Worm (Caenorhabditis elegans) whole organism, L4 larva: ENCODE measurements around the gene jhdm-1.

Experiments
- F10B5.3 ChIP-seq: sonication (generic microtip); optimal IDR thresholded peaks from 2 replicates; lab custom pipeline; 2016; ENCODE audit warnings: mild to moderate bottlenecking, missing genetic modification characterization, missing compliant biosample characterization
- F49E8.2 ChIP-seq: sonication (generic microtip); optimal IDR thresholded peaks from 2 replicates; lab custom pipeline; 2016; ENCODE audit warnings: missing compliant biosample characterization, mild to moderate bottlenecking, missing genetic modification characterization, borderline replicate concordance
- R02D3.7 ChIP-seq: fragments of 150-350 bp; sonication (generic microtip); optimal IDR thresholded peaks from 3 replicates; lab custom pipeline; 2014; ENCODE audit warnings: missing biosample characterization, missing genetic modification characterization
- T20F7.1 ChIP-seq: fragments of 200-800 bp; sonication (Bioruptor generic); optimal IDR thresholded peaks from 2 replicates; lab custom pipeline; 2018; ENCODE audit warnings: mild to moderate bottlenecking, missing genetic modification characterization, missing compliant biosample characterization
- Y105C5A.15 ChIP-seq: fragments of 200-800 bp; sonication (Bioruptor generic); IDR thresholded peaks from 2 replicates; pipeline ENCODE4 v1.3.6; 2022; ENCODE audit warnings: missing genetic modification characterization, missing compliant biosample characterization
- Y5F2A.4 ChIP-seq: fragments of 200-800 bp; sonication (Bioruptor generic); optimal IDR thresholded peaks from 2 replicates; lab custom pipeline; 2018; ENCODE audit warnings: mild to moderate bottlenecking, missing genetic modification characterization, missing compliant biosample characterization
- aha-1 ChIP-seq: fragments of 150-350 bp; peaks from one replicate; lab custom pipeline; 2014; ENCODE audit warnings: missing biosample characterization, missing genetic modification characterization
- ama-1 ChIP-seq: fragments of 150-350 bp; optimal IDR thresholded peaks from 2 replicates; lab custom pipeline; 2014; ENCODE audit warnings: inconsistent platforms, mixed read lengths
- ceh-44 ChIP-seq: fragments of 200-800 bp; sonication (Bioruptor generic); IDR thresholded peaks from 2 replicates; pipeline ENCODE4 v1.3.6; 2022; ENCODE audit warnings: missing genetic modification reagents, missing genetic modification characterization, missing compliant biosample characterization
- ceh-62 ChIP-seq: sonication (generic microtip); optimal IDR thresholded peaks from 2 replicates; lab custom pipeline; 2017; ENCODE audit warnings: missing biosample characterization, missing genetic modification characterization
- cey-2 ChIP-seq: sonication (generic microtip); optimal IDR thresholded peaks from 3 replicates; lab custom pipeline; 2017; ENCODE audit warnings: missing genetic modification characterization, mild to moderate bottlenecking, missing compliant biosample characterization, antibody characterized with exemption, borderline replicate concordance; ENCODE audit not compliant: insufficient read depth
- daf-12 ChIP-seq: fragments of 150-350 bp; optimal IDR thresholded peaks from 2 replicates; lab custom pipeline; 2014; ENCODE audit warnings: missing biosample characterization, missing genetic modification reagents, missing genetic modification characterization
- daf-16 ChIP-seq, 3 experiments: sonication (generic microtip); optimal IDR thresholded peaks; 2 replicates each; lab custom pipeline; 2016 to 2017; ENCODE audit warnings: missing genetic modification characterization in 3 of 3, missing genetic modification reagents in 3 of 3, mild to moderate bottlenecking in 2 of 3, missing compliant biosample characterization in 2 of 3, missing biosample characterization in 1 of 3, moderate library complexity in 1 of 3
- daf-19 ChIP-seq: fragments of 200-800 bp; sonication (Bioruptor generic); conservative IDR thresholded peaks from 2 replicates; pipeline ENCODE4 v1.3.6; 2022; ENCODE audit warnings: missing genetic modification characterization, missing compliant biosample characterization
- daf-8 ChIP-seq: fragments of 200-800 bp; sonication (Bioruptor generic); IDR thresholded peaks from 2 replicates; pipeline ENCODE4 v1.3.6; 2022; ENCODE audit warnings: missing genetic modification characterization, missing compliant biosample characterization
- dmd-6 ChIP-seq: fragments of 200-800 bp; sonication (Bioruptor generic); IDR thresholded peaks from 2 replicates; pipeline ENCODE4 v1.3.6; 2022; ENCODE audit warnings: missing genetic modification reagents, missing genetic modification characterization, missing compliant biosample characterization
- dmd-9 ChIP-seq: fragments of 200-800 bp; sonication (Bioruptor generic); IDR thresholded peaks from 2 replicates; pipeline ENCODE4 v1.3.6; 2022; ENCODE audit warnings: missing genetic modification reagents, missing genetic modification characterization, missing compliant biosample characterization
- duxl-1 ChIP-seq: sonication (generic microtip); optimal IDR thresholded peaks from 2 replicates; lab custom pipeline; 2016; ENCODE audit warnings: mild to moderate bottlenecking, missing genetic modification characterization, moderate library complexity, missing compliant biosample characterization; ENCODE audit not compliant: poor library complexity
- dve-1 ChIP-seq: sonication (generic microtip); optimal IDR thresholded peaks from 2 replicates; lab custom pipeline; 2017; ENCODE audit warnings: antibody characterized with exemption, mild to moderate bottlenecking, missing genetic modification characterization, missing compliant biosample characterization; ENCODE audit not compliant: insufficient read depth
- egl-27 ChIP-seq: sonication (generic microtip); optimal IDR thresholded peaks from 3 replicates; lab custom pipeline; 2017; ENCODE audit warnings: missing biosample characterization, missing genetic modification reagents, missing genetic modification characterization
- fos-1 ChIP-seq: fragments of 150-350 bp; optimal IDR thresholded peaks from 2 replicates; lab custom pipeline; 2014; ENCODE audit warnings: missing biosample characterization, missing genetic modification characterization
- gei-8 ChIP-seq: fragments of 200-800 bp; sonication (Bioruptor generic); optimal IDR thresholded peaks from 2 replicates; lab custom pipeline; 2018; ENCODE audit warnings: mild to moderate bottlenecking, missing genetic modification characterization, missing compliant biosample characterization
- hlh-11 ChIP-seq: fragments of 200-800 bp; sonication (Bioruptor generic); optimal IDR thresholded peaks from 2 replicates; lab custom pipeline; 2018; ENCODE audit warnings: mild to moderate bottlenecking, missing genetic modification characterization, missing compliant biosample characterization
- hlh-30 ChIP-seq: sonication (generic microtip); optimal IDR thresholded peaks from 2 replicates; lab custom pipeline; 2017; ENCODE audit warnings: antibody characterized with exemption, mild to moderate bottlenecking, missing genetic modification characterization, missing compliant biosample characterization; ENCODE audit not compliant: insufficient read depth
- jun-1 ChIP-seq: fragments of 150-350 bp; optimal IDR thresholded peaks from 2 replicates; lab custom pipeline; 2014; ENCODE audit warnings: missing biosample characterization, missing genetic modification reagents, missing genetic modification characterization
- lin-1 ChIP-seq: fragments of 200-800 bp; sonication (Bioruptor generic); IDR thresholded peaks from 2 replicates; pipeline ENCODE4 v1.3.6; 2022; ENCODE audit warnings: missing genetic modification reagents, missing genetic modification characterization, missing compliant biosample characterization
- lin-15B ChIP-seq: fragments of 150-350 bp; sonication (generic microtip); optimal IDR thresholded peaks from 3 replicates; lab custom pipeline; 2014; ENCODE audit warnings: missing biosample characterization, missing genetic modification characterization
- lin-39 ChIP-seq: fragments of 150-350 bp; optimal IDR thresholded peaks from 2 replicates; lab custom pipeline; 2014; ENCODE audit warnings: missing biosample characterization, missing genetic modification reagents, missing genetic modification characterization
- lir-3 ChIP-seq: sonication (generic microtip); optimal IDR thresholded peaks from 2 replicates; lab custom pipeline; 2016; ENCODE audit warnings: mild to moderate bottlenecking, missing genetic modification characterization, missing compliant biosample characterization
- lsy-2 ChIP-seq, 2 experiments: fragments of 150-350 bp in 1 of 2; sonication (generic microtip) in 1 of 2; optimal IDR thresholded peaks; 2 replicates each; lab custom pipeline; 2014 to 2017; ENCODE audit warnings: missing biosample characterization in 2 of 2, missing genetic modification characterization in 2 of 2
- mdt-29 ChIP-seq: fragments of 200-800 bp; sonication (Bioruptor generic); IDR thresholded peaks from 2 replicates; pipeline ENCODE4 v1.3.6; 2022; ENCODE audit warnings: missing genetic modification reagents, missing genetic modification characterization, missing compliant biosample characterization
- mxl-3 ChIP-seq: fragments of 200-800 bp; sonication (Bioruptor generic); optimal IDR thresholded peaks from 2 replicates; lab custom pipeline; 2018; ENCODE audit warnings: mild to moderate bottlenecking, missing genetic modification characterization, missing compliant biosample characterization
- nhr-10 ChIP-seq: fragments of 150-350 bp; optimal IDR thresholded peaks from 2 replicates; lab custom pipeline; 2014; ENCODE audit warnings: missing biosample characterization, missing genetic modification characterization
- nhr-11 ChIP-seq: fragments of 150-350 bp; optimal IDR thresholded peaks from 2 replicates; lab custom pipeline; 2014; ENCODE audit warnings: missing biosample characterization, missing genetic modification characterization
- nhr-111 ChIP-seq: fragments of 200-800 bp; sonication (Bioruptor generic); optimal IDR thresholded peaks from 2 replicates; lab custom pipeline; 2018; ENCODE audit warnings: mild to moderate bottlenecking, missing genetic modification characterization, missing compliant biosample characterization
- nhr-237 ChIP-seq: sonication (generic microtip); optimal IDR thresholded peaks from 2 replicates; lab custom pipeline; 2017; ENCODE audit warnings: missing biosample characterization, missing genetic modification characterization
- nhr-28 ChIP-seq: fragments of 150-350 bp; optimal IDR thresholded peaks from 2 replicates; lab custom pipeline; 2014; ENCODE audit warnings: missing biosample characterization, missing genetic modification characterization
- nhr-6 ChIP-seq: fragments of 150-350 bp; optimal IDR thresholded peaks from 2 replicates; lab custom pipeline; 2014; ENCODE audit warnings: missing biosample characterization, missing genetic modification characterization
- pha-4 ChIP-seq, 2 experiments: fragments of 150-350 bp in 1 of 2; fragments of 200-800 bp in 1 of 2; sonication (Bioruptor generic) in 1 of 2; IDR thresholded peaks in 1 of 2; optimal IDR thresholded peaks in 1 of 2; 2 replicates each; pipeline versions ENCODE4 v1.3.6 to Lab custom; 2014 to 2022; ENCODE audit warnings: missing genetic modification characterization in 2 of 2, missing genetic modification reagents in 2 of 2, missing biosample characterization in 1 of 2, missing compliant biosample characterization in 1 of 2
- php-3 ChIP-seq: fragments of 200-800 bp; sonication (Bioruptor generic); IDR thresholded peaks from 2 replicates; pipeline ENCODE4 v1.3.6; 2022; ENCODE audit warnings: missing genetic modification reagents, missing genetic modification characterization, missing compliant biosample characterization
- sdz-12 ChIP-seq: fragments of 200-800 bp; sonication (Bioruptor generic); optimal IDR thresholded peaks from 2 replicates; lab custom pipeline; 2018; ENCODE audit warnings: mild to moderate bottlenecking, missing genetic modification characterization, missing compliant biosample characterization
- set-16 ChIP-seq: fragments of 200-800 bp; sonication (Bioruptor generic); IDR thresholded peaks from 2 replicates; pipeline ENCODE4 v1.3.6; 2022; ENCODE audit warnings: missing genetic modification reagents, missing genetic modification characterization, missing compliant biosample characterization
- snpc-1.2 ChIP-seq: fragments of 200-800 bp; sonication (Bioruptor generic); IDR thresholded peaks from 2 replicates; pipeline ENCODE4 v1.3.6; 2022; ENCODE audit warnings: missing genetic modification reagents, missing genetic modification characterization, missing compliant biosample characterization
- spr-1 ChIP-seq: sonication (generic microtip); optimal IDR thresholded peaks from 2 replicates; lab custom pipeline; 2016; ENCODE audit warnings: mild to moderate bottlenecking, missing genetic modification characterization, missing compliant biosample characterization
- tra-1 ChIP-seq: fragments of 200-800 bp; sonication (Bioruptor generic); IDR thresholded peaks from 2 replicates; pipeline ENCODE4 v1.3.6; 2022; ENCODE audit warnings: missing genetic modification reagents, missing genetic modification characterization, missing compliant biosample characterization
- unc-130 ChIP-seq: sonication (generic microtip); optimal IDR thresholded peaks from 2 replicates; lab custom pipeline; 2016; ENCODE audit warnings: missing genetic modification reagents, missing genetic modification characterization, missing compliant biosample characterization
- vab-7 ChIP-seq: fragments of 200-800 bp; sonication (Bioruptor generic); IDR thresholded peaks from 2 replicates; pipeline ENCODE4 v1.3.6; 2022; ENCODE audit warnings: missing genetic modification reagents, missing genetic modification characterization, missing compliant biosample characterization
- zfp-3 ChIP-seq: fragments of 200-800 bp; sonication (Bioruptor generic); conservative IDR thresholded peaks from 2 replicates; pipeline ENCODE4 v1.3.6; 2022; ENCODE audit warnings: missing genetic modification reagents, missing genetic modification characterization, missing compliant biosample characterization
- zip-11 ChIP-seq: fragments of 200-800 bp; sonication (Bioruptor generic); IDR thresholded peaks from 2 replicates; pipeline ENCODE4 v1.3.6; 2022; ENCODE audit warnings: missing genetic modification characterization, missing compliant biosample characterization
- zip-2 ChIP-seq: fragments of 150-350 bp; optimal IDR thresholded peaks from 2 replicates; lab custom pipeline; 2014; ENCODE audit warnings: missing biosample characterization, missing genetic modification characterization
- ztf-11 ChIP-seq: fragments of 150-350 bp; optimal IDR thresholded peaks from 2 replicates; lab custom pipeline; 2014; ENCODE audit warnings: missing biosample characterization, missing genetic modification characterization

Gene jhdm-1

ce11 chrIII:6420201-6420600 lies 34.1 kb upstream of the jhdm-1 start (continued):
- TF ChIP-seq Y105C5A.15 (GFP tag; lab: Robert Waterston, UW) (no peak), hlh-11 (peak; percentile 60), ceh-44 (GFP tag; lab: Robert Waterston, UW) (no peak), lin-1 (GFP tag; lab: Robert Waterston, UW) (no peak), lin-39 (tag; lab: Kevin White, UChicago) (no peak), nhr-28 (tag; lab: Kevin White, UChicago) (peak; percentile 77), egl-27 (no peak), nhr-111 (GFP tag; lab: Kevin White, UChicago) (no peak), php-3 (no peak), tra-1 (GFP tag; lab: Robert Waterston, UW) (no peak), daf-12 (tag; lab: Kevin White, UChicago) (no peak), pha-4 (GFP tag; IDR thresholded peaks at IDR 0.05; lab: Robert Waterston, UW) (peak; percentile 64; the same call in 1 of the 2 replicates), pha-4 (tag; optimal IDR thresholded peaks at IDR 0.05; lab: Kevin White, UChicago) (no peak), Y5F2A.4 (no peak), zip-11 (GFP tag; lab: Robert Waterston, UW) (no peak), unc-130 (GFP tag; lab: Kevin White, UChicago) (no peak), vab-7 (no peak), snpc-1.2 (GFP tag; lab: Robert Waterston, UW) (no peak), duxl-1 (no peak), hlh-30 (tag; lab: Kevin White, UChicago) (peak; percentile 55), mxl-3 (GFP tag; lab: Kevin White, UChicago) (no peak), gei-8 (no peak), R02D3.7 (tag; lab: Kevin White, UChicago) (no peak), dve-1 (tag; lab: Kevin White, UChicago) (no peak), nhr-10 (tag; lab: Kevin White, UChicago) (no peak), ztf-11 (tag; lab: Kevin White, UChicago) (no peak), daf-16 (GFP tag; optimal IDR thresholded peaks at IDR 0.05; lab: Kevin White, UChicago) (peak in 1 of 2 experiments; percentile 61), daf-16 (tag; optimal IDR thresholded peaks at IDR 0.05; lab: Kevin White, UChicago) (peak; percentile 36), dmd-9 (GFP tag; lab: Robert Waterston, UW) (no peak), nhr-6 (tag; lab: Kevin White, UChicago) (no peak), mdt-29 (GFP tag; lab: Robert Waterston, UW) (0 out of 2 replicates have a peak, but pooled peaks have one; percentile 11), dmd-6 (peak; percentile 59), sdz-12 (no peak), lir-3 (tag; lab: Kevin White, UChicago) (no peak), daf-19 (GFP tag; lab: Robert Waterston, UW) (no peak), lsy-2 (tag; optimal IDR thresholded peaks at IDR 0.05; lab: Kevin White, UChicago) (no peak), aha-1 (tag; lab: Kevin White, UChicago) (no peak), jun-1 (tag; lab: Kevin White, UChicago) (no peak), F49E8.2 (tag; lab: Kevin White, UChicago) (no peak), ceh-62 (tag; lab: Kevin White, UChicago) (no peak), zip-2 (tag; lab: Kevin White, UChicago) (no peak), ama-1 (no peak), fos-1 (tag; lab: Kevin White, UChicago) (no peak), daf-8 (GFP tag; lab: Robert Waterston, UW) (no peak), spr-1 (tag; lab: Kevin White, UChicago) (no peak), lin-15B (no peak), zfp-3 (no peak), set-16 (GFP tag; lab: Robert Waterston, UW) (no peak), nhr-237 (no peak), T20F7.1 (GFP tag; lab: Kevin White, UChicago) (no peak), cey-2 (no peak), F10B5.3 (no peak), nhr-11 (tag; lab: Kevin White, UChicago) (peak; percentile 57)
